Worm (Caenorhabditis elegans) whole organism, L4/young adult: ENCODE data around the gene mms-19.

Source experiments
- W03F9.2 ChIP-seq: fragments of 150-350 bp; optimal IDR thresholded peaks from 2 replicates; lab custom pipeline; 2014; ENCODE audit warnings: missing biosample characterization, missing genetic modification characterization
- dao-5 ChIP-seq: sonication (generic microtip); optimal IDR thresholded peaks from 2 replicates; lab custom pipeline; 2016; ENCODE audit warnings: missing genotype, missing genetic modification characterization, moderate library complexity, missing compliant biosample characterization
- him-1 ChIP-seq: sonication (generic microtip); optimal IDR thresholded peaks from 2 replicates; lab custom pipeline; 2016; ENCODE audit warnings: missing genotype, missing genetic modification reagents, missing genetic modification characterization, missing compliant biosample characterization

DNA sequence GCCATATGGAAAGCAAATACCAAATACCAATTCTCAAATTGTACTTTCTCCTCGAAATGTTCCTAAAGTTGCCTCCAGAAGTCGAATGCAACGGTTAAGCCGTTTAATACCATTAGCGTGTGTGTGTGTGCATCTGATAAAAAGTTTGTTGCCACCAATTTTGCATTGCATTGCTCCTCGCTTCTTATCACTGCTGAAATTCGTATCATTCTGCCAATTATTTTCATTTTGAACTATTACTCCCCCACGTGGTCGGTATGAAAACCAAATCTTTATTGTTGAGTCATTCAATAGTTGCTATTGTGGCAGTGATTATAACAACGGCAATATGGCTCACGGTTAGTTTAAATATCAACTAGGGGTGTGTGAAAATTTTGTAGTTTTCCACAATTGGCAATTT is 23.9 kb upstream of the mms-19 start, which contains the start of gene T05C3.6:
- TF ChIP-seq W03F9.2 (tag; lab: Kevin White, UChicago) (no peak), dao-5 (tag; lab: Kevin White, UChicago) (no peak), him-1 (no peak)
